Worm (Caenorhabditis elegans): Measurements from ENCODE around the gene F53B3.5.

- TF ChIP-seq flh-1 (GFP tag; optimal IDR thresholded peaks at IDR 0.05) (no peak), lsy-2 (tag; optimal IDR thresholded peaks at IDR 0.05) (no peak), pha-4 (tag; optimal IDR thresholded peaks at IDR 0.05) (no peak), ceh-83 (GFP tag; optimal IDR thresholded peaks at IDR 0.05) (no peak), sptf-1 (tag; optimal IDR thresholded peaks at IDR 0.05) (no peak), lin-32 (GFP tag; optimal IDR thresholded peaks at IDR 0.05) (no peak), unc-39 (tag; optimal IDR thresholded peaks at IDR 0.05) (no peak), ceh-43 (GFP tag; optimal IDR thresholded peaks at IDR 0.05) (no peak), snpc-4 (tag; optimal IDR thresholded peaks at IDR 0.05) (no peak), nhr-28 (tag; optimal IDR thresholded peaks at IDR 0.05) (no peak), elt-3 (tag; optimal IDR thresholded peaks at IDR 0.05) (no peak), nhr-237 (tag; optimal IDR thresholded peaks at IDR 0.05) (no peak)
Measured at ce11 chrX:2927576-2927975, 48.2 kb upstream of the F53B3.5 start.

Data from whole organism, mixed stage, embryonic.